Worm (Caenorhabditis elegans) whole organism, early embryonic: ENCODE results near the gene cdl-1.

Experiments used
- aly-1 ChIP-seq: sonication (generic microtip); optimal IDR thresholded peaks from 2 replicates; lab custom pipeline; 2016; ENCODE audit warnings: missing genetic modification characterization, missing compliant biosample characterization
- ceh-36 ChIP-seq: sonication (generic microtip); optimal IDR thresholded peaks from 2 replicates; lab custom pipeline; 2016; ENCODE audit warnings: missing genetic modification characterization, inconsistent platforms, missing compliant biosample characterization
- scrt-1 ChIP-seq: fragments of 200-800 bp; sonication (Bioruptor generic); IDR thresholded peaks from 2 replicates; pipeline ENCODE4 v1.3.6; 2022; ENCODE audit warnings: missing genetic modification characterization, missing compliant biosample characterization
- tbx-37 ChIP-seq: fragments of 200-800 bp; sonication (Bioruptor generic); conservative IDR thresholded peaks from 2 replicates; pipeline ENCODE4 v1.3.6; 2022; ENCODE audit warnings: missing genetic modification reagents, missing genetic modification characterization, missing compliant biosample characterization

- TF ChIP-seq ceh-36 (tag; lab: Kevin White, UChicago) (no peak), scrt-1 (GFP tag; lab: Robert Waterston, UW) (no peak), tbx-37 (no peak), aly-1 (no peak)
Measured at ce11 chrII:10804907-10805306, 19.7 kb downstream of the cdl-1 start.
